Worm (Caenorhabditis elegans) whole organism, L2 larva: Measurements from ENCODE around the gene F10C2.3.

Experiments used
- F13H6.1 ChIP-seq: sonication (generic microtip); optimal IDR thresholded peaks from 2 replicates; lab custom pipeline; 2016; ENCODE audit warnings: missing genetic modification characterization, missing compliant biosample characterization
- R02D3.7 ChIP-seq: fragments of 150-350 bp; optimal IDR thresholded peaks from 2 replicates; lab custom pipeline; 2014; ENCODE audit warnings: missing biosample characterization, missing genetic modification characterization
- Y55F3AM.14 ChIP-seq: fragments of 200-800 bp; sonication (Bioruptor generic); optimal IDR thresholded peaks from 2 replicates; lab custom pipeline; 2018; ENCODE audit warnings: mild to moderate bottlenecking, missing genetic modification characterization, missing compliant biosample characterization
- ceh-82 ChIP-seq: fragments of 150-350 bp; optimal IDR thresholded peaks from 2 replicates; lab custom pipeline; 2014; ENCODE audit warnings: missing biosample characterization, missing genetic modification characterization
- crh-2 ChIP-seq: sonication (generic microtip); optimal IDR thresholded peaks from 2 replicates; lab custom pipeline; 2017; ENCODE audit warnings: missing biosample characterization, missing genetic modification characterization
- dmd-4 ChIP-seq: sonication (generic microtip); optimal IDR thresholded peaks from 2 replicates; lab custom pipeline; 2017; ENCODE audit warnings: missing biosample characterization, missing genetic modification characterization
- egl-27 ChIP-seq: sonication (generic microtip); optimal IDR thresholded peaks from 3 replicates; lab custom pipeline; 2017; ENCODE audit warnings: missing biosample characterization, missing genetic modification reagents, missing genetic modification characterization
- elt-3 ChIP-seq: sonication (generic microtip); optimal IDR thresholded peaks from 2 replicates; lab custom pipeline; 2017; ENCODE audit warnings: missing biosample characterization, missing genetic modification characterization
- nhr-25 ChIP-seq: fragments of 150-350 bp; sonication (generic microtip); optimal IDR thresholded peaks from 3 replicates; lab custom pipeline; 2014; ENCODE audit warnings: missing biosample characterization, missing genetic modification characterization
- snpc-4 ChIP-seq: fragments of 150-350 bp; optimal IDR thresholded peaks from 2 replicates; lab custom pipeline; 2014; ENCODE audit warnings: missing biosample characterization, missing genetic modification characterization
- unc-62 ChIP-seq: fragments of 150-350 bp; optimal IDR thresholded peaks from 2 replicates; lab custom pipeline; 2014; ENCODE audit warnings: missing biosample characterization, missing genetic modification reagents, missing genetic modification characterization

- TF ChIP-seq R02D3.7 (no peak), nhr-25 (no peak), Y55F3AM.14 (no peak), crh-2 (tag; lab: Kevin White, UChicago) (no peak), F13H6.1 (tag; lab: Kevin White, UChicago) (no peak), elt-3 (no peak), egl-27 (tag; lab: Kevin White, UChicago) (no peak), ceh-82 (tag; lab: Kevin White, UChicago) (no peak), unc-62 (GFP tag; lab: Kevin White, UChicago) (no peak), dmd-4 (tag; lab: Kevin White, UChicago) (no peak), snpc-4 (tag; lab: Kevin White, UChicago) (no peak)
These were observed 8.0 kb downstream of the F10C2.3 start for ce11 chrV:12028151-12028550.
